Fruit fly (Drosophila melanogaster): ENCODE measurements around the gene CG5196.

DNA sequence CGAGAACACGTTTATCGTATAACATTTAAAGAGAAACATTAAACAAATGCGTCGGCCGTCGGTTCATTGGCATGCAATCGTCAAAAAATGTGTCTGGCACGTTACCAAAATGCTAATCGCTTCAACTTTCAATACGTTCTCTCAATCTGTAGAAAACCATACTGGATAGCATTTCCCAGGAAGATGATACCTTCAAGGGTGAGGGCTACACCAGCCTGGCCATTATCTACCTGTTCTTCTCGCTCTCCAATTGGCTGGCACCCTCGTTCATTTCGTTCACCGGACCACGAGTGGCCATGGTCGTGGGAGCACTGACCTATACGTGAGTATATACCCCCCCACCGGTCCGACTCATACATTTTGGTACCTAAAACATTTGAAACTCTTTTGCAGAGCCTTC lies 46.4 kb downstream of the CG5196 start:
- TF ChIP-seq tai (GFP tag; optimal IDR thresholded peaks at IDR 0.05) (no peak), foxo (GFP tag; optimal IDR thresholded peaks at IDR 0.05) (no peak), jim (GFP tag; optimal IDR thresholded peaks at IDR 0.05) (no peak)
